Worm (Caenorhabditis elegans) whole organism, early embryonic: ENCODE measurements around the gene T04B2.3.

ENCODE experiments used
- B0310.2 ChIP-seq: sonication (generic microtip); optimal IDR thresholded peaks from 2 replicates; lab custom pipeline; 2016; ENCODE audit warnings: mild to moderate bottlenecking, missing genetic modification characterization, missing compliant biosample characterization
- F13C5.2 ChIP-seq: sonication (generic microtip); optimal IDR thresholded peaks from 2 replicates; lab custom pipeline; 2017; ENCODE audit warnings: mild to moderate bottlenecking, missing genetic modification characterization, inconsistent platforms, missing compliant biosample characterization
- aly-1 ChIP-seq: sonication (generic microtip); optimal IDR thresholded peaks from 2 replicates; lab custom pipeline; 2016; ENCODE audit warnings: missing genetic modification characterization, missing compliant biosample characterization
- ama-1 ChIP-seq: fragments of 150-350 bp; optimal IDR thresholded peaks from 2 replicates; lab custom pipeline; 2014
- ceh-13 ChIP-seq: fragments of 200-800 bp; sonication (Bioruptor generic); optimal IDR thresholded peaks from 2 replicates; lab custom pipeline; 2018; ENCODE audit warnings: mild to moderate bottlenecking, missing genetic modification characterization, missing compliant biosample characterization
- ceh-36 ChIP-seq: sonication (generic microtip); optimal IDR thresholded peaks from 2 replicates; lab custom pipeline; 2016; ENCODE audit warnings: missing genetic modification characterization, inconsistent platforms, missing compliant biosample characterization
- ets-7 ChIP-seq: sonication (generic microtip); optimal IDR thresholded peaks from 2 replicates; lab custom pipeline; 2016; ENCODE audit warnings: missing genotype, missing genetic modification characterization, missing compliant biosample characterization
- flt-1 ChIP-seq: fragments of 200-800 bp; sonication (Bioruptor generic); IDR thresholded peaks from 2 replicates; pipeline ENCODE4 v1.3.6; 2022; ENCODE audit warnings: missing genetic modification characterization, missing compliant biosample characterization
- hmbx-1 ChIP-seq: sonication (generic microtip); optimal IDR thresholded peaks from 2 replicates; lab custom pipeline; 2016; ENCODE audit warnings: mild to moderate bottlenecking, missing genetic modification characterization, missing compliant biosample characterization
- hmg-4 ChIP-seq: fragments of 200-800 bp; sonication (Bioruptor generic); optimal IDR thresholded peaks from 2 replicates; lab custom pipeline; 2018; ENCODE audit warnings: mild to moderate bottlenecking, missing genetic modification characterization, missing compliant biosample characterization
- hnd-1 ChIP-seq: sonication (generic microtip); optimal IDR thresholded peaks from 2 replicates; lab custom pipeline; 2016; ENCODE audit warnings: missing genetic modification characterization, missing compliant biosample characterization
- pes-1 ChIP-seq: fragments of 200-800 bp; sonication (Bioruptor generic); IDR thresholded peaks from 2 replicates; pipeline ENCODE4 v1.3.6; 2022; ENCODE audit warnings: missing genetic modification reagents, missing genetic modification characterization, missing compliant biosample characterization
- scrt-1 ChIP-seq: fragments of 200-800 bp; sonication (Bioruptor generic); IDR thresholded peaks from 2 replicates; pipeline ENCODE4 v1.3.6; 2022; ENCODE audit warnings: missing genetic modification characterization, missing compliant biosample characterization
- sea-1 ChIP-seq: fragments of 200-800 bp; sonication (Bioruptor generic); conservative IDR thresholded peaks from 2 replicates; pipeline ENCODE4 v1.3.6; 2022; ENCODE audit warnings: missing genetic modification characterization, missing compliant biosample characterization
- tbx-11 ChIP-seq: fragments of 200-800 bp; sonication (Bioruptor generic); IDR thresholded peaks from 2 replicates; pipeline ENCODE4 v1.3.6; 2022; ENCODE audit warnings: missing genetic modification characterization, missing compliant biosample characterization
- tbx-37 ChIP-seq: fragments of 200-800 bp; sonication (Bioruptor generic); conservative IDR thresholded peaks from 2 replicates; pipeline ENCODE4 v1.3.6; 2022; ENCODE audit warnings: missing genetic modification reagents, missing genetic modification characterization, missing compliant biosample characterization
- tra-4 ChIP-seq: sonication (generic microtip); optimal IDR thresholded peaks from 2 replicates; lab custom pipeline; 2017; ENCODE audit warnings: missing genetic modification characterization, missing compliant biosample characterization

T04B2.3 gene

DNA sequence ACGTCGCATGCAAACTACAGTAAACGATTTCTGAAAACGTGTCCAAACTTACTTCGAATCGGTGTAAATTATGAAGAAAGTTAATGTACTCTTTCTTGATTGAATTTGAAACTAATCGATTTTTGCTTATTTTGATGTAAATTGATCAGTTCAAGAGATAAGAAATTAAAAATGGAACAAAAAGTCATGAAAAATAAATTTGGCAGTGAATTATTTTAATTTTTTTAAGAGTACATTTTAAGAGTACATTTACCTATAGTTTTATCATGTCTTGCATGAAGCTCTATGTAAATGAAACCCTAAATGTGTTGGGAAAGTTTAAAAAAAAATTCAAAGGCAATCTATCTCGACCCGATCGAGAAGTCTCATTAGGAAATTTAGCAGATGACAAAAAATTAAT is 8.9 kb downstream of the T04B2.3 start, which contains the start of gene T04B2.7:
Gene T04B2.7, minus strand, starts transcription at position 101 of the 400 bp plus-strand sequence.
- no peak for TF ChIP-seq B0310.2 (tag; lab: Kevin White, UChicago)
- no peak for TF ChIP-seq ama-1 (lab: Kevin White, UChicago)
- no peak for TF ChIP-seq sea-1
- TF ChIP-seq hmg-4: no peak
- no peak for TF ChIP-seq hnd-1
- TF ChIP-seq aly-1 (tag; lab: Kevin White, UChicago): no peak
- TF ChIP-seq F13C5.2: no peak
- TF ChIP-seq flt-1 (GFP tag; lab: Robert Waterston, UW): no peak
- no peak for TF ChIP-seq hmbx-1
- TF ChIP-seq pes-1: no peak
- no peak for TF ChIP-seq tra-4 (tag; lab: Kevin White, UChicago)
- TF ChIP-seq ceh-13 (GFP tag; lab: Kevin White, UChicago): no peak
- no peak for TF ChIP-seq ets-7
- TF ChIP-seq ceh-36: no peak
- no peak for TF ChIP-seq scrt-1 (GFP tag; lab: Robert Waterston, UW)

DNA sequence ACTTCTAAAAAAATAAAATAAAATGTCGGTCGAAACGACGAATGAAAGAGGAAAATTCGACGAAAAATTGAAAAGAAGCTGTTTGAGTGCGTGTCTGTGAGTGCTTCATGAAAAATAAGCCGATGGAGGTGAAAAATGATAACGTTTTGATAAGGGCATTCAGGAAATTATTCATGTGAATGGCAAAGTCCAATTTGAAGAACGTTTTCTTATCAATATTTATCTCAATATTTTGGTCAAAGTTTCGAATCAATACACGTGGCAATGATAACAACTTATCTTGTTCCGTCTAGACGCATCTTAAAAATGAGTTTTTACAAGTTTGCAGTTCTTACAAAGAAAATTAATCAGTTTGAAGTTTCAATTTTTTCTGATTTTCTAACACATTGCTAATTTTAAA is 12.0 kb downstream of the T04B2.3 start:
- TF ChIP-seq pes-1 (no peak), scrt-1 (GFP tag; lab: Robert Waterston, UW) (no peak), tra-4 (tag; lab: Kevin White, UChicago) (no peak), tbx-11 (GFP tag; lab: Robert Waterston, UW) (no peak), flt-1 (GFP tag; lab: Robert Waterston, UW) (no peak), aly-1 (tag; lab: Kevin White, UChicago) (no peak), hmbx-1 (no peak), hmg-4 (no peak), F13C5.2 (no peak)

DNA sequence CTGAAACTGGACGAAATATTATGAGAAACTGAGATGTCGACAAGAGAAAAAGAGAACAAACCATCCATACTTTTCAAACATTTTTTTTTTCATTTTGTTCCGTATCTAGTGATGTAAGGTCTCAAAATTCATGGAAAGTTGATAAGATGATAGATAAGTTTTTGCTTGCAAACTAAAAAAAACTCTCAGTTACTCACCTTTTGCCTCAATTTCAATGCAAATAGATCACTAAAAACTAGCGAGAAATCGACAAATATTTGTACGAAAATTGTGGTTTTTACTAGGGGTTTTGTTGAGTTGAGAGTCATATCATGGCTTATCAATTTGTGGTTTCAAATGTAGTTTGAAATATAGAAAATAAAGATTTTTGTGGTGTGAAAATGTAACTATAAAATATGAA is 13.6 kb downstream of the T04B2.3 start:
- TF ChIP-seq B0310.2 (tag; lab: Kevin White, UChicago) (no peak), ceh-36 (no peak), tbx-11 (GFP tag; lab: Robert Waterston, UW) (no peak), ceh-13 (GFP tag; lab: Kevin White, UChicago) (no peak), hmbx-1 (no peak), tra-4 (tag; lab: Kevin White, UChicago) (no peak), hnd-1 (no peak), aly-1 (tag; lab: Kevin White, UChicago) (no peak)

- TF ChIP-seq ama-1 (lab: Kevin White, UChicago) (no peak), tbx-11 (GFP tag; lab: Robert Waterston, UW) (no peak), hmg-4 (no peak), hmbx-1 (no peak), tbx-37 (no peak), ceh-36 (no peak), ets-7 (no peak), B0310.2 (tag; lab: Kevin White, UChicago) (no peak), hnd-1 (no peak)
Observed at ce11 chrIV:10062728-10063127, 15.5 kb downstream of the T04B2.3 start, which contains the start of gene ipla-7. ipla-7 (minus strand) TSS chrIV:10062849.

ce11 chrIV:10063941-10064340 is 16.7 kb downstream of the T04B2.3 start:
- TF ChIP-seq scrt-1 (GFP tag; lab: Robert Waterston, UW) (no peak), tbx-37 (no peak), sea-1 (no peak), tbx-11 (GFP tag; lab: Robert Waterston, UW) (no peak), pes-1 (no peak), ceh-13 (GFP tag; lab: Kevin White, UChicago) (no peak), hmg-4 (no peak), tra-4 (tag; lab: Kevin White, UChicago) (no peak), flt-1 (GFP tag; lab: Robert Waterston, UW) (no peak), hnd-1 (no peak), ceh-36 (no peak)

DNA sequence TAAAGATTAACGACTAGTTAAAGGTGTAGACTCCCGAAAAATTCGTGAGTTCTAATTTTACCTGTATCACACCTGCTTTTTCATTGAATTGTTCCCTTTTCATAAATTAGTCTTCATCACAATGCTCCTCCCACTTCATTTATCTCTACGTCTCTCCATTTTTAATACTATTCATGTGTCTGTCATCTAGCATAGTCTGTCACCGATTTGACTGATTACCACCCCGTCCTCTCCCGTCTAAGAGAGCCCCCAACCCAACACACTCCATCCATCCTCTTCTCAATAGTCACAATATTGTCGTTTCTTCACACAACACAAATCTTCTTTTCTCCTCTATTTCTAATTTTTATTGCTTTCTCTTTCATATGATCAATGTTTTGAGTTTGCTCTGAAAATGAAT is 18.0 kb downstream of the T04B2.3 start:
- TF ChIP-seq B0310.2 (tag; lab: Kevin White, UChicago) (no peak), ceh-36 (no peak), tra-4 (tag; lab: Kevin White, UChicago) (no peak), ceh-13 (GFP tag; lab: Kevin White, UChicago) (no peak), pes-1 (no peak)

DNA sequence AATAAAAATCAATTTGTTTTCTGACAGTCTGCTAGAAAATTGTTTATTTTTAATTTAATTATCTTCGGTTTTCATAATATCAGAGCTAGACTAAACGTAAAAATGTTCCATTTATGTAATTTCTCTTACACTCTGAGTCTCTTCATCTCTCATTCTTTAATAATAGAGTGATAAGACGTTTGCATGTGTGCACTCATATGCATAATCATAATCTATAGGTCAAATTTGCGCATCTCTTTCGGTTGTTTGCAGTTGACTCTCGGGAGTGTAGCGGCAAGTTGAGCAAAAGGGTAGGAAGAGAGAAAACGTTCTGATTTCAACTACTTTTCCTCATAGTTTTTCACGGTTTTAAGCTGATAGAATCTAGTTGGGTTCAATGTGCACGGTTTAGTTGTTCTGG is 19.2 kb downstream of the T04B2.3 start:
- no peak for TF ChIP-seq ama-1 (lab: Kevin White, UChicago)

- TF ChIP-seq hmbx-1 (no peak), tbx-11 (GFP tag; lab: Robert Waterston, UW) (no peak), ama-1 (lab: Kevin White, UChicago) (no peak), tbx-37 (no peak)
Observed at ce11 chrIV:10067541-10067940, 20.3 kb downstream of the T04B2.3 start, which contains the start of gene cwn-2. cwn-2 (plus strand) TSS chrIV:10067816.

ce11 chrIV:10068266-10068665 is 21.1 kb downstream of the T04B2.3 start:
- no peak for TF ChIP-seq hmg-4

DNA sequence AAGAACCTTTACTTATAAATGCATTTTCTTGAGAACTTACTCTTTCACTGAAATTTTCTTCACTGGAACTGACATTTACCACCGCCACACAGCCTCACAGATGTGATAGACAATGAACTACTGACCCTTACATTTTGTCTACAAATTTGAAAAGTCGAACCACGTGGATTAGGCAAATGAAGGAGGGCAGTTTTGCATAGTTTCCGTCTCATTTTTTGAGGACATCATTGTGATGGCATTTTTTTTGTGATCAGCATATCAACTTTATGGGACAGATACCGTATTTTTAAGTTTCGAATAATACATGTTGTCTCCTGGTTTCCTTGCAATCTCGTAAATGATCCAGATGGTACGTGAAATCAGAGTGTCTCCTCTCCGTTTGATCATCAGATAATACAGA is 25.3 kb downstream of the T04B2.3 start, which contains the start of gene W01B6.3:
Gene W01B6.3, minus strand, starts transcription at position 101 of the 400 bp plus-strand sequence.
- TF ChIP-seq ama-1 (lab: Kevin White, UChicago) (no peak), tbx-37 (no peak), ets-7 (no peak), B0310.2 (tag; lab: Kevin White, UChicago) (no peak), flt-1 (GFP tag; lab: Robert Waterston, UW) (no peak), hmg-4 (no peak), tbx-11 (GFP tag; lab: Robert Waterston, UW) (no peak), hnd-1 (no peak), sea-1 (no peak), aly-1 (tag; lab: Kevin White, UChicago) (no peak), hmbx-1 (no peak), ceh-36 (no peak), scrt-1 (GFP tag; lab: Robert Waterston, UW) (no peak), pes-1 (no peak), tra-4 (tag; lab: Kevin White, UChicago) (no peak)
